Fruit fly (Drosophila melanogaster) whole organism, embryonic: ENCODE results near the gene PK2-R2.

Experiments used
- Atf3 ChIP-seq: fragments of 200-800 bp; sonication (Bioruptor generic); optimal IDR thresholded peaks from 3 replicates; lab custom pipeline; 2016; ENCODE audit warnings: missing biosample characterization, missing genetic modification characterization
- CG10431 ChIP-seq: fragments of 200-800 bp; sonication (Bioruptor generic); optimal IDR thresholded peaks from 3 replicates; lab custom pipeline; 2018; ENCODE audit warnings: missing biosample characterization, mild to moderate bottlenecking, missing genetic modification characterization
- CG11695 ChIP-seq: fragments of 200-800 bp; sonication (Bioruptor generic); IDR thresholded peaks from 3 replicates; pipeline ENCODE4 v1.3.6; 2022; ENCODE audit warnings: missing biosample characterization, missing genetic modification characterization
- CG11696 ChIP-seq: fragments of 200-800 bp; sonication (Bioruptor generic); IDR thresholded peaks from 2 replicates; pipeline ENCODE4 v1.3.6; 2022; ENCODE audit warnings: missing biosample characterization, missing genetic modification characterization
- CG13775 ChIP-seq: fragments of 200-800 bp; sonication (Bioruptor generic); optimal IDR thresholded peaks from 3 replicates; lab custom pipeline; 2017; ENCODE audit warnings: missing biosample characterization, mild to moderate bottlenecking, missing genetic modification characterization
- CG14441 ChIP-seq: fragments of 200-800 bp; sonication (Bioruptor generic); IDR thresholded peaks from 2 replicates; pipeline ENCODE4 v1.3.6; 2022; ENCODE audit warnings: missing biosample characterization, missing genetic modification characterization
- CG15011 ChIP-seq: fragments of 200-800 bp; sonication (Bioruptor generic); optimal IDR thresholded peaks from 3 replicates; lab custom pipeline; 2018; ENCODE audit warnings: missing biosample characterization, mild to moderate bottlenecking, missing genetic modification characterization
- CG1602 ChIP-seq: fragments of 200-800 bp; sonication (Bioruptor generic); optimal IDR thresholded peaks from 3 replicates; lab custom pipeline; 2016; ENCODE audit warnings: missing biosample characterization, missing genetic modification characterization
- CG17186 ChIP-seq: fragments of 200-800 bp; sonication (Bioruptor generic); optimal IDR thresholded peaks from 3 replicates; lab custom pipeline; 2017; ENCODE audit warnings: missing biosample characterization, missing genetic modification reagents, missing genetic modification characterization
- CG17361 ChIP-seq: fragments of 200-800 bp; sonication (Bioruptor generic); IDR thresholded peaks from 3 replicates; pipeline ENCODE4 v1.3.6; 2022; ENCODE audit warnings: missing biosample characterization, missing genetic modification characterization
- CG17568 ChIP-seq: fragments of 200-800 bp; sonication (Bioruptor generic); optimal IDR thresholded peaks from 2 replicates; lab custom pipeline; 2018; ENCODE audit warnings: missing biosample characterization, mild to moderate bottlenecking, missing genetic modification characterization, moderate library complexity
- CG2678 ChIP-seq: fragments of 200-800 bp; sonication (Bioruptor generic); optimal IDR thresholded peaks from 3 replicates; lab custom pipeline; 2019; ENCODE audit warnings: missing biosample characterization, mild to moderate bottlenecking, missing genetic modification characterization, moderate library complexity
- CG32772 ChIP-seq: fragments of 200-800 bp; sonication (Bioruptor generic); IDR thresholded peaks from 2 replicates; pipeline ENCODE4 v1.3.6; 2022; ENCODE audit warnings: missing biosample characterization, missing genetic modification characterization
- CG34422 ChIP-seq: fragments of 200-800 bp; sonication (Bioruptor generic); IDR thresholded peaks from 3 replicates; pipeline ENCODE4 v1.3.6; 2022; ENCODE audit warnings: missing biosample characterization, missing genetic modification characterization
- CG3726 ChIP-seq: fragments of 200-800 bp; sonication (Bioruptor generic); IDR thresholded peaks from 3 replicates; pipeline ENCODE4, ENCODE4 v1.3.6; 2022; ENCODE audit warnings: missing biosample characterization, missing genetic modification characterization
- CG3847 ChIP-seq: fragments of 200-800 bp; sonication (Bioruptor generic); IDR thresholded peaks from 2 replicates; pipeline ENCODE4 v1.3.6; 2022; ENCODE audit warnings: missing biosample characterization, missing genetic modification characterization
- CG4282 ChIP-seq: fragments of 200-800 bp; sonication (Bioruptor generic); optimal IDR thresholded peaks from 2 replicates; lab custom pipeline; 2016; ENCODE audit warnings: missing biosample characterization, missing genetic modification characterization
- CG5180 ChIP-seq: fragments of 200-800 bp; sonication (Bioruptor generic); optimal IDR thresholded peaks from 3 replicates; lab custom pipeline; 2017; ENCODE audit warnings: missing biosample characterization, missing genetic modification characterization, mild to moderate bottlenecking, moderate library complexity, missing genetic modification reagents
- CG7357 ChIP-seq: fragments of 200-800 bp; sonication (Bioruptor generic); IDR thresholded peaks from 3 replicates; pipeline ENCODE4 v1.3.6; 2022; ENCODE audit warnings: missing biosample characterization, missing genetic modification characterization
- Dip3 ChIP-seq: fragments of 200-800 bp; sonication (Bioruptor generic); optimal IDR thresholded peaks from 3 replicates; lab custom pipeline; 2016; ENCODE audit warnings: missing biosample characterization, missing genetic modification characterization
- Doc2 ChIP-seq: fragments of 200-800 bp; sonication (Bioruptor generic); IDR thresholded peaks from 2 replicates; pipeline ENCODE4 v1.3.6; 2022; ENCODE audit warnings: missing biosample characterization, missing genetic modification characterization
- Drgx ChIP-seq: fragments of 200-800 bp; sonication (Bioruptor generic); IDR thresholded peaks from 2 replicates; pipeline ENCODE4 v1.3.6; 2022; ENCODE audit warnings: missing biosample characterization, missing genetic modification characterization
- Ets97D ChIP-seq: fragments of 200-800 bp; sonication (Bioruptor generic); optimal IDR thresholded peaks from 3 replicates; lab custom pipeline; 2016; ENCODE audit warnings: missing biosample characterization, missing genetic modification characterization
- HLH54F ChIP-seq: fragments of 200-800 bp; sonication (Bioruptor generic); optimal IDR thresholded peaks from 3 replicates; lab custom pipeline; 2016; ENCODE audit warnings: missing biosample characterization, missing genetic modification characterization
- Hand ChIP-seq: fragments of 200-800 bp; sonication (Bioruptor generic); optimal IDR thresholded peaks from 2 replicates; lab custom pipeline; 2017; ENCODE audit warnings: mild to moderate bottlenecking, missing biosample characterization, missing genetic modification reagents, missing genetic modification characterization
- Hr51 ChIP-seq, 2 experiments: fragments of 200-800 bp; sonication (Bioruptor generic); optimal IDR thresholded peaks; 2 replicates in 1 of 2; 3 replicates in 1 of 2; lab custom pipeline; 2016 to 2018; ENCODE audit warnings: missing biosample characterization in 2 of 2, missing genetic modification characterization in 2 of 2, mild to moderate bottlenecking in 1 of 2, moderate library complexity in 1 of 2
- MBD-R2 ChIP-seq: fragments of 200-800 bp; sonication (Bioruptor generic); IDR thresholded peaks from 2 replicates; pipeline ENCODE4 v1.3.6; 2022; ENCODE audit warnings: missing biosample characterization, missing genetic modification characterization
- MTF-1 ChIP-seq: fragments of 200-800 bp; sonication (Bioruptor generic); optimal IDR thresholded peaks from 2 replicates; lab custom pipeline; 2018; ENCODE audit warnings: missing biosample characterization, mild to moderate bottlenecking, missing genetic modification characterization, borderline replicate concordance
- PHDP ChIP-seq: fragments of 200-800 bp; sonication (Bioruptor generic); optimal IDR thresholded peaks from 3 replicates; lab custom pipeline; 2018; ENCODE audit warnings: missing biosample characterization, mild to moderate bottlenecking, missing genetic modification characterization, moderate library complexity
- Rfx ChIP-seq: fragments of 200-800 bp; sonication (Bioruptor generic); IDR thresholded peaks from 2 replicates; pipeline ENCODE4 v1.3.6; 2022; ENCODE audit warnings: missing biosample characterization, missing genetic modification characterization
- Ssrp ChIP-seq: fragments of 200-800 bp; sonication (Bioruptor generic); optimal IDR thresholded peaks from 2 replicates; lab custom pipeline; 2018; ENCODE audit warnings: missing biosample characterization, mild to moderate bottlenecking, missing genetic modification characterization, moderate library complexity
- Xrp1 ChIP-seq: fragments of 200-800 bp; sonication (Bioruptor generic); IDR thresholded peaks from 2 replicates; pipeline ENCODE4 v1.3.6; 2022; ENCODE audit warnings: missing biosample characterization, missing genetic modification characterization
- ase ChIP-seq: fragments of 200-800 bp; sonication (Bioruptor generic); IDR thresholded peaks from 3 replicates; pipeline ENCODE4 v1.3.6; 2022; ENCODE audit warnings: missing biosample characterization, missing genetic modification characterization
- az2 ChIP-seq: fragments of 200-800 bp; sonication (Bioruptor generic); optimal IDR thresholded peaks from 3 replicates; lab custom pipeline; 2016; ENCODE audit warnings: missing biosample characterization, missing genetic modification characterization
- bab2 ChIP-seq: fragments of 200-800 bp; sonication (Bioruptor generic); optimal IDR thresholded peaks from 2 replicates; lab custom pipeline; 2016; ENCODE audit warnings: missing biosample characterization, missing genetic modification characterization
- bsh ChIP-seq, 2 experiments: fragments of 200-800 bp; sonication (Bioruptor generic); optimal IDR thresholded peaks; 2 replicates each; lab custom pipeline; 2017 to 2018; ENCODE audit warnings: mild to moderate bottlenecking in 2 of 2, missing biosample characterization in 2 of 2, missing genetic modification characterization in 2 of 2, moderate library complexity in 1 of 2
- ci ChIP-seq: fragments of 200-800 bp; sonication (Bioruptor generic); IDR thresholded peaks from 3 replicates; pipeline ENCODE4 v1.3.6; 2022; ENCODE audit warnings: missing biosample characterization, missing genetic modification characterization
- croc ChIP-seq: fragments of 200-800 bp; sonication (Bioruptor generic); conservative IDR thresholded peaks from 3 replicates; pipeline ENCODE4 v1.3.6; 2022; ENCODE audit warnings: missing biosample characterization, missing genetic modification characterization
- dysf ChIP-seq: fragments of 200-800 bp; sonication (Bioruptor generic); IDR thresholded peaks from 3 replicates; pipeline ENCODE4 v1.3.6; 2022; ENCODE audit warnings: missing biosample characterization, missing genetic modification characterization
- ewg ChIP-seq: fragments of 200-800 bp; sonication (Bioruptor generic); optimal IDR thresholded peaks from 3 replicates; lab custom pipeline; 2017; ENCODE audit warnings: mild to moderate bottlenecking, missing biosample characterization, missing genetic modification reagents, missing genetic modification characterization
- fd3F ChIP-seq: fragments of 200-800 bp; sonication (Bioruptor generic); optimal IDR thresholded peaks from 2 replicates; lab custom pipeline; 2018; ENCODE audit warnings: missing biosample characterization, mild to moderate bottlenecking, missing genetic modification characterization, moderate library complexity
- gcm ChIP-seq: fragments of 200-800 bp; sonication (Bioruptor generic); optimal IDR thresholded peaks from 2 replicates; lab custom pipeline; 2019; ENCODE audit warnings: missing biosample characterization, mild to moderate bottlenecking, missing genetic modification characterization, moderate library complexity
- insv ChIP-seq, 2 experiments: fragments of 200-800 bp; sonication (Bioruptor generic); optimal IDR thresholded peaks; 3 replicates each; lab custom pipeline; 2016 to 2018; ENCODE audit warnings: missing biosample characterization in 2 of 2, missing genetic modification characterization in 2 of 2
- inv ChIP-seq: fragments of 200-800 bp; sonication (Bioruptor generic); IDR thresholded peaks from 2 replicates; pipeline ENCODE4 v1.3.6; 2022; ENCODE audit warnings: missing biosample characterization, missing genetic modification characterization; ENCODE audit not compliant: partially characterized antibody
- oc ChIP-seq: fragments of 200-800 bp; sonication (Bioruptor generic); optimal IDR thresholded peaks from 2 replicates; lab custom pipeline; 2018; ENCODE audit warnings: missing biosample characterization, mild to moderate bottlenecking, missing genetic modification characterization, moderate library complexity
- p53 ChIP-seq: fragments of 200-800 bp; sonication (Bioruptor generic); optimal IDR thresholded peaks from 2 replicates; lab custom pipeline; 2016; ENCODE audit warnings: missing biosample characterization, missing genetic modification characterization
- sens ChIP-seq: fragments of 200-800 bp; sonication (Bioruptor generic); peaks from one replicate; lab custom pipeline; 2016; ENCODE audit warnings: missing biosample characterization, missing genetic modification characterization
- sens-2 ChIP-seq: fragments of 200-800 bp; sonication (Bioruptor generic); IDR thresholded peaks from 2 replicates; pipeline ENCODE4 v1.3.6; 2022; ENCODE audit warnings: missing biosample characterization, missing genetic modification characterization
- shn ChIP-seq: fragments of 200-800 bp; sonication (Bioruptor generic); optimal IDR thresholded peaks from 3 replicates; lab custom pipeline; 2016; ENCODE audit warnings: missing biosample characterization, missing genetic modification characterization
- twi ChIP-seq: fragments of 200-800 bp; optimal IDR thresholded peaks from 2 replicates; lab custom pipeline; 2019; ENCODE audit warnings: missing biosample characterization, mild to moderate bottlenecking, missing genetic modification characterization, moderate library complexity
- zen ChIP-seq: fragments of 200-800 bp; sonication (Bioruptor generic); optimal IDR thresholded peaks from 3 replicates; lab custom pipeline; 2018; ENCODE audit warnings: missing biosample characterization, mild to moderate bottlenecking, missing genetic modification characterization, moderate library complexity
- zfh2 ChIP-seq: fragments of 200-800 bp; sonication (Bioruptor generic); optimal IDR thresholded peaks from 2 replicates; lab custom pipeline; 2016; ENCODE audit warnings: missing biosample characterization, missing genetic modification characterization

Gene PK2-R2

dm6 chr3R:13319873-13320272 is 14.1 kb downstream of the PK2-R2 start (continued):
- TF ChIP-seq insv (GFP tag; optimal IDR thresholded peaks at IDR 0.05; lab: Kevin White, UChicago) (no peak), CG13775 (peak; percentile 16), bab2 (GFP tag; lab: Kevin White, UChicago) (no peak), CG15011 (GFP tag; lab: Kevin White, UChicago) (no peak), az2 (GFP tag; lab: Kevin White, UChicago) (no peak), ewg (GFP tag; lab: Kevin White, UChicago) (peak; percentile 7), twi (tag; lab: Kevin White, UChicago) (no peak), HLH54F (no peak), ci (peak; percentile 85), sens (GFP tag; lab: Kevin White, UChicago) (peak; percentile 84), CG14441 (no peak), zfh2 (GFP tag; lab: Kevin White, UChicago) (no peak), oc (tag; lab: Kevin White, UChicago) (peak; percentile 6), Hand (GFP tag; lab: Kevin White, UChicago) (no peak), Drgx (GFP tag; lab: Robert Waterston, UW) (no peak), gcm (GFP tag; lab: Kevin White, UChicago) (no peak), CG17361 (GFP tag; lab: Robert Waterston, UW) (no peak), PHDP (tag; lab: Kevin White, UChicago) (peak; percentile 52), bsh (GFP tag; optimal IDR thresholded peaks at IDR 0.05; lab: Kevin White, UChicago) (no peak), Xrp1 (GFP tag; lab: Robert Waterston, UW) (no peak), MTF-1 (GFP tag; lab: Kevin White, UChicago) (no peak), CG3726 (GFP tag; lab: Robert Waterston, UW) (no peak), CG11695 (no peak), inv (GFP tag; lab: Robert Waterston, UW) (no peak), CG2678 (tag; lab: Kevin White, UChicago) (no peak), Atf3 (GFP tag; lab: Kevin White, UChicago) (no peak), CG4282 (GFP tag; lab: Kevin White, UChicago) (no peak), CG32772 (GFP tag; lab: Robert Waterston, UW) (no peak), CG11696 (GFP tag; lab: Robert Waterston, UW) (peak; percentile 67), CG17186 (no peak), CG34422 (GFP tag; lab: Robert Waterston, UW) (no peak), CG3847 (GFP tag; lab: Robert Waterston, UW) (no peak), p53 (no peak), shn (GFP tag; lab: Kevin White, UChicago) (no peak), Doc2 (GFP tag; lab: Robert Waterston, UW) (no peak), croc (GFP tag; lab: Robert Waterston, UW) (no peak; the same call in 2 of the 3 replicates), CG5180 (GFP tag; lab: Kevin White, UChicago) (no peak), Rfx (GFP tag; lab: Robert Waterston, UW) (peak; percentile 24; the same call in 1 of the 2 replicates), Ets97D (GFP tag; lab: Kevin White, UChicago) (peak; percentile 96), ase (no peak), CG10431 (no peak), dysf (GFP tag; lab: Robert Waterston, UW) (peak; percentile 16; the same call in 1 of the 3 replicates), zen (tag; lab: Kevin White, UChicago) (no peak), CG7357 (no peak), MBD-R2 (GFP tag; lab: Robert Waterston, UW) (no peak), Dip3 (GFP tag; lab: Kevin White, UChicago) (no peak), Hr51 (GFP tag; optimal IDR thresholded peaks at IDR 0.05; lab: Kevin White, UChicago) (no peak), fd3F (GFP tag; lab: Kevin White, UChicago) (peak; percentile 15), Ssrp (no peak), CG1602 (GFP tag; lab: Kevin White, UChicago) (no peak), sens-2 (GFP tag; lab: Robert Waterston, UW) (peak; percentile 16; the same call in 1 of the 2 replicates), CG17568 (GFP tag; lab: Kevin White, UChicago) (no peak)
